Fruit fly (Drosophila melanogaster): ENCODE data around the gene CG12531.

- TF ChIP-seq psq (optimal IDR thresholded peaks at IDR 0.05) (no peak), usp (GFP tag; optimal IDR thresholded peaks at IDR 0.05) (no peak), EcR (GFP tag; optimal IDR thresholded peaks at IDR 0.05) (no peak), CG8478 (optimal IDR thresholded peaks at IDR 0.05) (no peak)
These were observed 39.5 kb upstream of the CG12531 start for dm6 chrX:19679207-19679606.
